Worm (Caenorhabditis elegans): ENCODE measurements around the gene jud-4.

DNA sequence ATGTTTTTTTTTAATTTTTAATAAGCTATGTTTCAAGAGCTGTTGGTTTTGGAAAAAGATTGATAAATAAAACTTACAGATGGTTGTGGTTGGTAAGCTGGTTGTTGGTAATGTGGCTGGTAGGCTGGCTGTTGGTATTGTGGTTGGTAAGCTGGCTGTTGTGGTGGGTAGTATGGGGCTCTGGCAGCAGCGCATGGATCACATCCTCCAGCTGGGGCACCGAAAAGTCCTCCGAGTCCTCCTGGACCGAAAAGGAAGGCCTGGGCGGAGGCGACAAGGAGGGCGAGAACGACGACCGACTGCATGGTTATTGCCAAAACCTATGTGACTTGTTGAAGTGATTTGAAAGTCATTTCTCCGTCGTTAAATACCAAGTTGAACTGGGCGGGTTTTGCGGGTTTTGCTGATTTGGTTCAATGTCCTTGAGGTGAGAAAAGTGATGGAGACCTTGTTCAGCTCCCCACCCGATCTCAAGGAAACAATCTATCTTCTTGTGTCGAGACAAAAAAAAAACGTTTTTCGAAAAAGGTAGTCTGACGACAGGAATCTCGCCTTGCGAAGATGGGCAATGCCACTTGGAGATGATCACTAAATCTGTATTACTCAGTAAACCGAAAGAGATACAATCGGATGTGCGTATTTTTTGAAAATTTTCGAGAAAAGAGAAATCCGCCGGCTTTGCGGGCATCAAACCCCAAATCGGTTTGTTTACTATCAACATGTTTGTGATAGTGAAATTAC lies 23.8 kb upstream of the jud-4 start, which contains the start of gene F46F2.3:
- TF ChIP-seq ama-1 (optimal IDR thresholded peaks at IDR 0.05) (no peak), ceh-13 (GFP tag; optimal IDR thresholded peaks at IDR 0.05) (no peak), aly-1 (tag; optimal IDR thresholded peaks at IDR 0.05) (no peak), flt-1 (GFP tag; IDR thresholded peaks at IDR 0.05) (no peak), sea-1 (GFP tag; conservative IDR thresholded peaks at IDR 0.05) (no peak), scrt-1 (GFP tag; IDR thresholded peaks at IDR 0.05) (no peak), ets-7 (tag; optimal IDR thresholded peaks at IDR 0.05) (no peak), hnd-1 (tag; optimal IDR thresholded peaks at IDR 0.05) (no peak), tbx-37 (GFP tag; conservative IDR thresholded peaks at IDR 0.05) (no peak), tra-4 (tag; optimal IDR thresholded peaks at IDR 0.05) (no peak), ceh-36 (tag; optimal IDR thresholded peaks at IDR 0.05) (no peak), B0310.2 (tag; optimal IDR thresholded peaks at IDR 0.05) (no peak), F13C5.2 (tag; optimal IDR thresholded peaks at IDR 0.05) (no peak)
